Worm (Caenorhabditis elegans) whole organism, L2 larva: ENCODE data around the gene gad-1.

ENCODE experiments used
- C34F6.9 ChIP-seq: fragments of 150-350 bp; optimal IDR thresholded peaks from 2 replicates; lab custom pipeline; 2014; ENCODE audit warnings: missing biosample characterization, missing genetic modification characterization
- F13H6.1 ChIP-seq: sonication (generic microtip); optimal IDR thresholded peaks from 2 replicates; lab custom pipeline; 2016; ENCODE audit warnings: missing genetic modification characterization, missing compliant biosample characterization
- ZK546.5 ChIP-seq: sonication (generic microtip); optimal IDR thresholded peaks from 2 replicates; lab custom pipeline; 2017; ENCODE audit warnings: missing biosample characterization, missing genetic modification characterization
- alr-1 ChIP-seq: fragments of 150-350 bp; optimal IDR thresholded peaks from 2 replicates; lab custom pipeline; 2014; ENCODE audit warnings: missing biosample characterization, missing genetic modification characterization
- ama-1 ChIP-seq: fragments of 150-350 bp; optimal IDR thresholded peaks from 2 replicates; lab custom pipeline; 2018; ENCODE audit warnings: inconsistent platforms
- blmp-1 ChIP-seq: sonication (generic microtip); optimal IDR thresholded peaks from 2 replicates; lab custom pipeline; 2017; ENCODE audit warnings: missing genetic modification characterization, mild to moderate bottlenecking, missing compliant biosample characterization, antibody characterized with exemption, moderate library complexity; ENCODE audit not compliant: insufficient read depth
- crh-2 ChIP-seq: sonication (generic microtip); optimal IDR thresholded peaks from 2 replicates; lab custom pipeline; 2017; ENCODE audit warnings: missing biosample characterization, missing genetic modification characterization
- dmd-4 ChIP-seq: sonication (generic microtip); optimal IDR thresholded peaks from 2 replicates; lab custom pipeline; 2017; ENCODE audit warnings: missing biosample characterization, missing genetic modification characterization
- egl-27 ChIP-seq: sonication (generic microtip); optimal IDR thresholded peaks from 3 replicates; lab custom pipeline; 2017; ENCODE audit warnings: missing biosample characterization, missing genetic modification reagents, missing genetic modification characterization
- fos-1 ChIP-seq: fragments of 150-350 bp; optimal IDR thresholded peaks from 2 replicates; lab custom pipeline; 2014; ENCODE audit warnings: missing biosample characterization, missing genetic modification characterization
- gmeb-1 ChIP-seq: fragments of 150-350 bp; optimal IDR thresholded peaks from 2 replicates; lab custom pipeline; 2014; ENCODE audit warnings: missing biosample characterization, missing genetic modification characterization
- lin-11 ChIP-seq: fragments of 150-350 bp; sonication (generic microtip); optimal IDR thresholded peaks from 2 replicates; lab custom pipeline; 2014; ENCODE audit warnings: missing biosample characterization, missing genetic modification characterization, inconsistent platforms, mixed read lengths
- lin-13 ChIP-seq: fragments of 150-350 bp; optimal IDR thresholded peaks from 2 replicates; lab custom pipeline; 2014; ENCODE audit warnings: missing biosample characterization, missing genetic modification reagents, missing genetic modification characterization
- mdl-1 ChIP-seq, 2 experiments: fragments of 150-350 bp in 1 of 2; sonication (generic microtip) in 1 of 2; optimal IDR thresholded peaks; 2 replicates each; lab custom pipeline; 2017; ENCODE audit warnings: missing biosample characterization in 2 of 2, missing genetic modification characterization in 2 of 2
- nhr-10 ChIP-seq: sonication (generic microtip); optimal IDR thresholded peaks from 2 replicates; lab custom pipeline; 2017; ENCODE audit warnings: missing biosample characterization, missing genetic modification characterization
- nhr-11 ChIP-seq: fragments of 150-350 bp; optimal IDR thresholded peaks from 2 replicates; lab custom pipeline; 2014; ENCODE audit warnings: missing biosample characterization, missing genetic modification characterization
- nhr-12 ChIP-seq: fragments of 150-350 bp; optimal IDR thresholded peaks from 2 replicates; lab custom pipeline; 2014; ENCODE audit warnings: missing biosample characterization, missing genetic modification characterization
- nhr-21 ChIP-seq: fragments of 150-350 bp; optimal IDR thresholded peaks from 2 replicates; lab custom pipeline; 2014; ENCODE audit warnings: missing biosample characterization, missing genetic modification characterization
- nhr-237 ChIP-seq: fragments of 150-350 bp; optimal IDR thresholded peaks from 2 replicates; lab custom pipeline; 2014; ENCODE audit warnings: missing biosample characterization, missing genetic modification characterization
- nhr-6 ChIP-seq: fragments of 150-350 bp; optimal IDR thresholded peaks from 2 replicates; lab custom pipeline; 2014; ENCODE audit warnings: missing biosample characterization, missing genetic modification characterization
- sem-4 ChIP-seq: fragments of 150-350 bp; optimal IDR thresholded peaks from 2 replicates; lab custom pipeline; 2014; ENCODE audit warnings: missing biosample characterization, missing genetic modification reagents, missing genetic modification characterization
- skn-1 ChIP-seq: sonication (generic microtip); optimal IDR thresholded peaks from 2 replicates; lab custom pipeline; 2017; ENCODE audit warnings: missing biosample characterization, missing genetic modification characterization
- sma-3 ChIP-seq: sonication (generic microtip); optimal IDR thresholded peaks from 2 replicates; lab custom pipeline; 2016; ENCODE audit warnings: missing genetic modification reagents, missing genetic modification characterization, missing compliant biosample characterization
- sma-9 ChIP-seq, 2 experiments: fragments of 150-350 bp in 1 of 2; sonication (generic microtip) in 1 of 2; optimal IDR thresholded peaks; 2 replicates each; lab custom pipeline; 2014 to 2016; ENCODE audit warnings: missing genetic modification characterization in 2 of 2, mild to moderate bottlenecking in 1 of 2, missing biosample characterization in 1 of 2, missing compliant biosample characterization in 1 of 2, missing genetic modification reagents in 1 of 2, moderate library complexity in 1 of 2
- unc-39 ChIP-seq: fragments of 150-350 bp; optimal IDR thresholded peaks from 2 replicates; lab custom pipeline; 2014; ENCODE audit warnings: missing biosample characterization, missing genetic modification characterization
- unc-55 ChIP-seq: fragments of 150-350 bp; sonication (generic microtip); optimal IDR thresholded peaks from 3 replicates; lab custom pipeline; 2014; ENCODE audit warnings: missing biosample characterization, missing genetic modification reagents, missing genetic modification characterization
- zag-1 ChIP-seq: fragments of 150-350 bp; optimal IDR thresholded peaks from 2 replicates; lab custom pipeline; 2014; ENCODE audit warnings: missing biosample characterization, missing genetic modification characterization
- ztf-1 ChIP-seq: fragments of 200-800 bp; sonication (Bioruptor generic); conservative IDR thresholded peaks from 2 replicates; pipeline ENCODE4 v1.3.6; 2022; ENCODE audit warnings: missing genetic modification characterization, missing compliant biosample characterization
- ztf-4 ChIP-seq: fragments of 150-350 bp; optimal IDR thresholded peaks from 2 replicates; lab custom pipeline; 2014; ENCODE audit warnings: missing biosample characterization, missing genetic modification characterization

Gene gad-1

DNA sequence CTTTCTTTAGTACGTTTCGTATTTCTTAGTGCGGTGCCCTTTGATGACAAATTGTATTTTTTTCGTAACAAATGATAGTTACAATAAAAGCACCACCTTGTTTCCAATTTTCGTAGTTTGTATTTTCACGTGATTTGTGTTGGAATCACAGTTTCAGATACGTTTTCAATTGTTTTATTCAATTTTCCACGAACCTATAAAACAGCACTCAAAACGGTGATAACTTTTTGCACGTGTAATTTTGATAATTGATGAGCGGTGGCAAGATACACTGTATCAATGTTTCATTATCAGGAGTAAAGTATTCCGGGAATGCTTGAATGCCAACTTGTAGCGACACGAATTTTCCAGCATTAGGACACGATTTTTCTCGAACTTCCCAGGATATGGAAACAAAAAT lies 22.1 kb downstream of the gad-1 start:
- no peak for TF ChIP-seq egl-27
- peak in 1 of 2 experiments; percentile 26 for TF ChIP-seq mdl-1 (tag; optimal IDR thresholded peaks at IDR 0.05; lab: Kevin White, UChicago)
- no peak for TF ChIP-seq dmd-4 (tag; lab: Kevin White, UChicago)
- no peak for TF ChIP-seq ztf-1 (GFP tag; lab: Robert Waterston, UW)
- no peak for TF ChIP-seq nhr-21
- TF ChIP-seq unc-55 (GFP tag; lab: Kevin White, UChicago): no peak
- TF ChIP-seq nhr-10 (tag; lab: Kevin White, UChicago): no peak
- no peak for TF ChIP-seq ZK546.5 (tag; lab: Kevin White, UChicago)
- no peak for TF ChIP-seq ztf-4 (tag; lab: Kevin White, UChicago)
- TF ChIP-seq F13H6.1: no peak
- TF ChIP-seq fos-1 (tag; lab: Kevin White, UChicago): peak; percentile 50
- no peak for TF ChIP-seq zag-1 (tag; lab: Kevin White, UChicago)
- peak; percentile 73 for TF ChIP-seq sma-9 (GFP tag; optimal IDR thresholded peaks at IDR 0.05; lab: Kevin White, UChicago)
- no peak for TF ChIP-seq sma-9 (tag; optimal IDR thresholded peaks at IDR 0.05; lab: Kevin White, UChicago)
- peak; percentile 20 for TF ChIP-seq gmeb-1 (tag; lab: Kevin White, UChicago)
- no peak for TF ChIP-seq lin-13 (GFP tag; lab: Kevin White, UChicago)
- peak; percentile 83 for TF ChIP-seq crh-2 (tag; lab: Kevin White, UChicago)
- TF ChIP-seq skn-1 (tag; lab: Kevin White, UChicago): no peak
- TF ChIP-seq, all 48 proteins: peak for 5

DNA sequence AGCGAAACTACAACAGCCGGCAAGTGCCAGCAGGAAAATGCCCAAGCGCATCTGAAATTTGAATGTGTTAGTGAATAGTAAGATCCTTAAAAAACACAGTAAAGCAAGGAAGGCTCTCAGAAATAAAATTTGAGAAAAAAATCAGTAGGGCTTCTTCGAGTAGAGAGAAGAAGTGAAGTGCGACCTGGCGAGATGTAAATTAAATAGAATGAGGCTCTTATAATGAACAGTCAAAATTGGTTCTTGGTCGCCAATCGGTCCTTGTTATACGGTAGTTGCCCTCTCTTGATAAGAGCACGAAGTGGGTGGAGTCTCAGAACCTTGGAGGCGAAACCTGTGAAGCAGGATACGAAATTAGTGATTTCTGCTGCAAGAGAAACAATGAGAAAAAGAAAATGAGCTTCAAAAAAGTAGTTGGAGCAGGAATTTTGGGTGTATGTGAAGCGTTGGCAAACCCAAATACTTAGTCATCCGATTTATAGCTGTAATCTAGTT lies 24.5 kb downstream of the gad-1 start, which contains the start of gene bcf-1:
bcf-1 (minus strand) TSS at position 51 of the 495 bp plus-strand sequence.
- no peak for TF ChIP-seq ama-1
- no peak for TF ChIP-seq F13H6.1
- TF ChIP-seq ztf-1 (GFP tag; lab: Robert Waterston, UW): no peak
- no peak for TF ChIP-seq lin-13 (GFP tag; lab: Kevin White, UChicago)
- TF ChIP-seq lin-11 (tag; lab: Kevin White, UChicago): no peak
- no peak for TF ChIP-seq fos-1 (tag; lab: Kevin White, UChicago)
- no peak for TF ChIP-seq blmp-1 (tag; lab: Kevin White, UChicago)

- TF ChIP-seq nhr-237 (tag; lab: Kevin White, UChicago) (no peak), sma-9 (GFP tag; optimal IDR thresholded peaks at IDR 0.05; lab: Kevin White, UChicago) (peak; percentile 14), sma-9 (tag; optimal IDR thresholded peaks at IDR 0.05; lab: Kevin White, UChicago) (no peak), crh-2 (tag; lab: Kevin White, UChicago) (peak; percentile 54), sma-3 (GFP tag; lab: Kevin White, UChicago) (no peak)
Observed at ce11 chrV:6407587-6407986, 25.7 kb downstream of the gad-1 start.

- TF ChIP-seq crh-2 (tag; lab: Kevin White, UChicago) (peak; percentile 55), unc-39 (tag; lab: Kevin White, UChicago) (no peak)
- TF ChIP-seq, all 48 proteins: peak for 1
Observed at ce11 chrV:6400950-6401551, 32.2 kb downstream of the gad-1 start.

DNA sequence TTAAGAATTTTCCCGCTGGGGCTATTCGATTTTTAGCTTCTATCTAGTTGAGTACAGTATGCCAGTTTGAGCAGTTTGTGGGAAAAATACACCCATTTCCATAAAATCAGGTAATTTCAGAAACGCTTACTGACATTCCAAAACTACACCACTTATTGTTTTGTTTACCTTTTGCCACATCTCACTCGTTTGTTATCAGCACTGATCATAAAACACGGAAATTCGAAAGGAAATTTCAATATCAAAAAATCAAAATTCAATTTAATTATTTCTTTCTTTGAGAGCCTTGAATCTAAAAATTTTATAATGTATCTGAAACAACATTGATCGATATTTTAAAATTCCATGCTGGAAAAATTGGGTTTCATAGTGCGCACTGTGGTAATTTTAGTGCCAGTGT lies 32.8 kb downstream of the gad-1 start:
- no peak for TF ChIP-seq ama-1
- TF ChIP-seq nhr-21: no peak
- TF ChIP-seq sma-9 (GFP tag; optimal IDR thresholded peaks at IDR 0.05; lab: Kevin White, UChicago): no peak
- no peak for TF ChIP-seq sma-9 (tag; optimal IDR thresholded peaks at IDR 0.05; lab: Kevin White, UChicago)
- no peak for TF ChIP-seq dmd-4 (tag; lab: Kevin White, UChicago)
- TF ChIP-seq fos-1 (tag; lab: Kevin White, UChicago): peak; percentile 32
- TF ChIP-seq nhr-6 (tag; lab: Kevin White, UChicago): no peak
- no peak for TF ChIP-seq ZK546.5 (tag; lab: Kevin White, UChicago)
- TF ChIP-seq crh-2 (tag; lab: Kevin White, UChicago): peak; percentile 14
- TF ChIP-seq skn-1 (tag; lab: Kevin White, UChicago): no peak
- TF ChIP-seq, all 48 proteins: peak for 2

DNA sequence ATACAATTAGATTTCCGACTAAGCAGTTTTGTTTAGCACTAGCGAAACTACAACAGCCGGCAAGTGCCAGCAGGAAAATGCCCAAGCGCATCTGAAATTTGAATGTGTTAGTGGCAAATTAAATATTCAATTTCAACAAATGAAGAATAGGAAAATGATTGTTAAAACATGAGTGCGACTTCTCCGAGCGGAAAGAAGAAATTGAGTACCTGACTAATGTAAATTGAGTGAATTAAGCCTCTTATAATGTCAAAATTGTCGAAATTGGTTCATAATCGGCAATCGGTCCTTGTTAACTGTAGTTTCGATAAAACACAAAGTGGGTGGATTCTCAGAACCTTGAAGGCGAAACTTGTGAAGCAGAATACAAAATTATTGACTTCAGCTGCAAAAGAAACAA lies 33.5 kb downstream of the gad-1 start, which contains the start of gene gfi-1:
gfi-1 (minus strand) TSS at position 101 of the 400 bp plus-strand sequence.
- TF ChIP-seq ztf-1 (GFP tag; lab: Robert Waterston, UW) (no peak), sem-4 (tag; lab: Kevin White, UChicago) (no peak), dmd-4 (tag; lab: Kevin White, UChicago) (no peak), mdl-1 (tag; optimal IDR thresholded peaks at IDR 0.05; lab: Kevin White, UChicago) (no peak), nhr-11 (tag; lab: Kevin White, UChicago) (no peak), nhr-12 (no peak), alr-1 (tag; lab: Kevin White, UChicago) (no peak), ama-1 (no peak), C34F6.9 (tag; lab: Kevin White, UChicago) (no peak), fos-1 (tag; lab: Kevin White, UChicago) (no peak), egl-27 (no peak)
- TF ChIP-seq, all 48 proteins: peak for 0
